Worm (Caenorhabditis elegans): ENCODE measurements around the gene srg-1.

The srg-1 gene

DNA sequence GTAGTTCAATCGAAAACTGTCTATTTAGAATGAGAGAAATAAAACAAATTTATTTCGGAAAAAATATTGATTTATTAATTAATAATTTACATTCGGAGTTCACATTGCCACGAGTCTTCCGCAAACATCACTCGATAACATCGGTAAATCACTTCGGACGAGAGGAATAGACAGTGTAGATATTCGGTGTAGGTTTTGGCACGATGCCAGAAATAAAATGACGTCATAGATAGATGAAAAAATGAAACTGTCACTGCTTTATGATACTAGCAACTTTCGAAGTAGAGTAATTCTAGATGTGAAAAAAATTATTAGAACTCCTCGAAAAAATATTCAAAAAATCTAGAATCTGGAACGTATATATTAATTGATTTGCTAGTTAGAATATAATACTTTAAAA, 21.3 kb upstream of the srg-1 start:
- TF ChIP-seq pax-1 (tag; optimal IDR thresholded peaks at IDR 0.05) (no peak), ceh-14 (tag; optimal IDR thresholded peaks at IDR 0.05) (no peak), eyg-1 (tag; optimal IDR thresholded peaks at IDR 0.05) (no peak), ceh-22 (tag; optimal IDR thresholded peaks at IDR 0.05) (no peak), nhr-232 (tag; optimal IDR thresholded peaks at IDR 0.05) (no peak), gmeb-2 (tag; optimal IDR thresholded peaks at IDR 0.05) (no peak), C08G9.2 (tag; optimal IDR thresholded peaks at IDR 0.05) (no peak)

DNA sequence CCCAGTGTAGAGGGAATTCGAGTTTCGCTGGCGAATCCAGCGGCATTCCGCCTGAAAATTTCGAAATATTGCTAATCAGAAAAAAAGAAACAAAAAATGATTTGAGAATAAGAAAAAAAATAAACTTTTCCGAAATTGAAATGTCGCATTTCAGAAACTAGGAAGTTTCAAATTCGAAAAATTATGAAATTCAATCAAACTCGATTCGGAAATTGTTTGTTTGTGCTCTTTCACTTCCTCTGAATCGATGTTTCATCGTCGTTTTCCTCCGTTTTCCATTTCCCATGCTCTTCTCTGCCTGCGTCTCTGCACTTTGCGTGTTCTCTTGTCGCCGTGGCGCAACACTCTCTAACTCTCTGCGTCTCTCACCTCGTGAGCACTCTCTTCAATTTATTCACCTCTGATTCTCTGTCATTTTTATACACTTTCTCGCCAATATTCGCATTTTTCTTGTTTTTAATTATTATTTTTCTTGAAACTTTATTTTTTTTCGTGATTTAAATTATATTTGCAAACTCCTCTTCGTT, 20.2 kb upstream of the srg-1 start, which contains the start of gene C18F10.7:
Gene C18F10.7, minus strand, starts transcription at position 51 of the 527 bp plus-strand sequence.
- TF ChIP-seq ceh-6 (GFP tag; optimal IDR thresholded peaks at IDR 0.05) (no peak), elt-4 (tag; optimal IDR thresholded peaks at IDR 0.05) (no peak), dve-1 (tag; optimal IDR thresholded peaks at IDR 0.05) (peak; percentile 11), hlh-15 (tag; optimal IDR thresholded peaks at IDR 0.05) (no peak), unc-42 (tag; optimal IDR thresholded peaks at IDR 0.05) (peak; percentile 34), tbx-7 (tag; optimal IDR thresholded peaks at IDR 0.05) (no peak), ceh-31 (tag; optimal IDR thresholded peaks at IDR 0.05) (no peak), hlh-8 (tag; optimal IDR thresholded peaks at IDR 0.05) (no peak), hlh-30 (tag; optimal IDR thresholded peaks at IDR 0.05; ENCODE audit: insufficient read depth) (peak; percentile 71), nfya-1 (tag; optimal IDR thresholded peaks at IDR 0.05) (peak; percentile 54), pag-3 (tag; optimal IDR thresholded peaks at IDR 0.05; ENCODE audit: borderline replicate concordance) (no peak), T23F11.4 (GFP tag; optimal IDR thresholded peaks at IDR 0.05) (no peak), pha-2 (tag; optimal IDR thresholded peaks at IDR 0.05) (no peak), pha-4 (tag; optimal IDR thresholded peaks at IDR 0.05) (no peak), che-1 (tag; optimal IDR thresholded peaks at IDR 0.05) (no peak), ceh-19 (GFP tag; optimal IDR thresholded peaks at IDR 0.05) (no peak), pros-1 (tag; optimal IDR thresholded peaks at IDR 0.05) (no peak), ztf-16 (tag; optimal IDR thresholded peaks at IDR 0.05) (no peak), unc-55 (GFP tag; optimal IDR thresholded peaks at IDR 0.05) (no peak), ceh-14 (tag; optimal IDR thresholded peaks at IDR 0.05) (no peak), madf-2 (tag; optimal IDR thresholded peaks at IDR 0.05) (no peak), unc-3 (GFP tag; conservative IDR thresholded peaks at IDR 0.05) (no peak), unc-3 (tag; optimal IDR thresholded peaks at IDR 0.05) (no peak), ceh-2 (tag; optimal IDR thresholded peaks at IDR 0.05) (no peak), ceh-24 (tag; optimal IDR thresholded peaks at IDR 0.05) (no peak), ref-2 (tag; optimal IDR thresholded peaks at IDR 0.05) (no peak), pat-9 (tag; optimal IDR thresholded peaks at IDR 0.05) (no peak), fax-1 (tag; optimal IDR thresholded peaks at IDR 0.05) (no peak), syd-9 (tag; optimal IDR thresholded peaks at IDR 0.05) (no peak), ahr-1 (tag; optimal IDR thresholded peaks at IDR 0.05) (no peak), eyg-1 (tag; optimal IDR thresholded peaks at IDR 0.05) (no peak), dmd-4 (tag; optimal IDR thresholded peaks at IDR 0.05; ENCODE audit: borderline replicate concordance) (no peak), lim-6 (tag; optimal IDR thresholded peaks at IDR 0.05) (no peak)

DNA sequence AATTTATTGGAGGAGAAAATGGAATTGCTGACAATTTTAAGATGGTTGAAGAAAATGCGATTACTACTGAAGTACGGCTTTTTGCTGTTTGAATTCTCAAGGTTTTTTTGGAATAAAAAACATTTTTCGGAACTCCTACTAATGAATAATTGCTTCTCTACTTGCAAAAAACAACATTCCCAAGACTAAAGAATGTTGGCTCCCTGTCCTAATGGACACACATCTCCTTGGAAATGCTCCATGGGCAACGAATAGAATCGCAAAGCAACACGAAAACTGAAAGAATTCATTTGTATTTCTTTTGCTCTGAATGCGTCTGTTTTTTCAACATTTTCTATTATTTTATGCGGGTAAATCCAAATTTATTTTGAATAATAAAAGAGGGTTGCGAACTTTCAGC, 14.7 kb upstream of the srg-1 start, which contains the start of gene C18F10.2:
Gene C18F10.2, plus strand, starts transcription at position 301 of the 400 bp plus-strand sequence.
- TF ChIP-seq zip-5 (tag; optimal IDR thresholded peaks at IDR 0.05) (no peak), ceh-45 (GFP tag; IDR thresholded peaks at IDR 0.05) (no peak), K02D7.2 (tag; optimal IDR thresholded peaks at IDR 0.05) (no peak), unc-42 (tag; optimal IDR thresholded peaks at IDR 0.05) (no peak), sdc-2 (tag; optimal IDR thresholded peaks at IDR 0.05) (no peak), unc-3 (GFP tag; conservative IDR thresholded peaks at IDR 0.05) (no peak), unc-3 (tag; optimal IDR thresholded peaks at IDR 0.05) (no peak), nhr-232 (tag; optimal IDR thresholded peaks at IDR 0.05) (no peak), tbx-2 (tag; optimal IDR thresholded peaks at IDR 0.05) (no peak), che-1 (tag; optimal IDR thresholded peaks at IDR 0.05) (no peak), unc-86 (tag; optimal IDR thresholded peaks at IDR 0.05) (no peak), pros-1 (tag; optimal IDR thresholded peaks at IDR 0.05) (no peak), ceh-30 (tag; optimal IDR thresholded peaks at IDR 0.05) (no peak), nfya-1 (tag; optimal IDR thresholded peaks at IDR 0.05) (no peak), rnt-1 (tag; optimal IDR thresholded peaks at IDR 0.05) (no peak), ceh-31 (tag; optimal IDR thresholded peaks at IDR 0.05) (no peak), dve-1 (tag; optimal IDR thresholded peaks at IDR 0.05) (no peak), lin-11 (tag; optimal IDR thresholded peaks at IDR 0.05) (no peak), ceh-24 (tag; optimal IDR thresholded peaks at IDR 0.05) (no peak), npax-4 (tag; optimal IDR thresholded peaks at IDR 0.05) (no peak), ttx-3 (tag; optimal IDR thresholded peaks at IDR 0.05) (no peak)
